Fruit fly (Drosophila melanogaster) whole organism, embryonic: ENCODE results near the gene BRWD3.

Source experiments
- Antp ChIP-seq: fragments of 200-800 bp; sonication (Bioruptor generic); optimal IDR thresholded peaks from 3 replicates; lab custom pipeline; 2016; ENCODE audit warnings: missing biosample characterization, missing genetic modification characterization
- CG11504 ChIP-seq: fragments of 200-800 bp; sonication (Bioruptor generic); optimal IDR thresholded peaks from 3 replicates; lab custom pipeline; 2019; ENCODE audit warnings: missing biosample characterization, mild to moderate bottlenecking, missing genetic modification characterization, moderate library complexity
- CG11723 ChIP-seq: fragments of 200-800 bp; sonication (Bioruptor generic); optimal IDR thresholded peaks from 2 replicates; lab custom pipeline; 2017; ENCODE audit warnings: missing biosample characterization, mild to moderate bottlenecking, missing genetic modification characterization
- CG12391 ChIP-seq: fragments of 200-800 bp; sonication (Bioruptor generic); optimal IDR thresholded peaks from 3 replicates; lab custom pipeline; 2018; ENCODE audit warnings: missing biosample characterization, mild to moderate bottlenecking, missing genetic modification characterization, moderate library complexity
- CG15479 ChIP-seq: fragments of 200-800 bp; sonication (Bioruptor generic); optimal IDR thresholded peaks from 3 replicates; lab custom pipeline; 2019; ENCODE audit warnings: missing biosample characterization, mild to moderate bottlenecking, missing genetic modification characterization, moderate library complexity
- CG17829 ChIP-seq: fragments of 200-800 bp; optimal IDR thresholded peaks from 2 replicates; lab custom pipeline; 2019; ENCODE audit warnings: missing biosample characterization, mild to moderate bottlenecking, missing genetic modification characterization, moderate library complexity
- CG32772 ChIP-seq: fragments of 200-800 bp; sonication (Bioruptor generic); IDR thresholded peaks from 2 replicates; pipeline ENCODE4 v1.3.6; 2022; ENCODE audit warnings: missing biosample characterization, missing genetic modification characterization
- CG34224 ChIP-seq: fragments of 200-800 bp; sonication (Bioruptor generic); IDR thresholded peaks from 3 replicates; pipeline ENCODE4 v1.3.6; 2022; ENCODE audit warnings: missing biosample characterization, missing genetic modification characterization; ENCODE audit not compliant: partially characterized antibody
- CG4328 ChIP-seq: fragments of 200-800 bp; sonication (Bioruptor generic); optimal IDR thresholded peaks from 3 replicates; lab custom pipeline; 2017; ENCODE audit warnings: missing biosample characterization, missing genetic modification reagents, missing genetic modification characterization
- CG6175 ChIP-seq: fragments of 200-800 bp; sonication (Bioruptor generic); IDR thresholded peaks from 3 replicates; pipeline ENCODE4 v1.3.6; 2022; ENCODE audit warnings: missing biosample characterization, missing genetic modification characterization
- CG6272 ChIP-seq: fragments of 200-800 bp; sonication (Bioruptor generic); IDR thresholded peaks from 2 replicates; pipeline ENCODE4 v1.3.6; 2022; ENCODE audit warnings: missing biosample characterization, missing genetic modification characterization
- CG7745 ChIP-seq: fragments of 200-800 bp; sonication (Bioruptor generic); optimal IDR thresholded peaks from 2 replicates; lab custom pipeline; 2018; ENCODE audit warnings: missing biosample characterization, mild to moderate bottlenecking, missing genetic modification characterization, moderate library complexity
- CG8359 ChIP-seq: fragments of 200-800 bp; sonication (Bioruptor generic); optimal IDR thresholded peaks from 2 replicates; lab custom pipeline; 2017; ENCODE audit warnings: missing biosample characterization, mild to moderate bottlenecking, missing genetic modification characterization, borderline replicate concordance
- Chrac-16 ChIP-seq: fragments of 200-800 bp; sonication (Bioruptor generic); optimal IDR thresholded peaks from 3 replicates; lab custom pipeline; 2016; ENCODE audit warnings: missing biosample characterization, missing genetic modification characterization
- CrebB ChIP-seq: fragments of 200-800 bp; sonication (Bioruptor generic); optimal IDR thresholded peaks from 3 replicates; lab custom pipeline; 2018; ENCODE audit warnings: missing biosample characterization, mild to moderate bottlenecking, missing genetic modification characterization
- Dip2 ChIP-seq: fragments of 200-800 bp; sonication (Bioruptor generic); IDR thresholded peaks from 2 replicates; pipeline ENCODE4 v1.3.6; 2022; ENCODE audit warnings: missing biosample characterization, missing genetic modification characterization
- E2f1 ChIP-seq: fragments of 200-800 bp; sonication (Bioruptor generic); IDR thresholded peaks from 2 replicates; pipeline ENCODE4 v1.3.6; 2022; ENCODE audit warnings: missing biosample characterization, missing genetic modification characterization
- ERR ChIP-seq: fragments of 200-800 bp; sonication (Bioruptor generic); optimal IDR thresholded peaks from 2 replicates; lab custom pipeline; 2016; ENCODE audit warnings: missing biosample characterization, missing genetic modification characterization
- Gug ChIP-seq: fragments of 200-800 bp; sonication (Bioruptor generic); IDR thresholded peaks from 4 replicates; pipeline ENCODE4 v1.3.6; 2022; ENCODE audit warnings: missing biosample characterization, missing genetic modification characterization
- Hsf ChIP-seq: fragments of 200-800 bp; sonication (Bioruptor generic); optimal IDR thresholded peaks from 3 replicates; lab custom pipeline; 2016; ENCODE audit warnings: missing biosample characterization, missing genetic modification characterization
- Med ChIP-seq: fragments of 200-800 bp; sonication (Bioruptor generic); peaks from one replicate; lab custom pipeline; 2016; ENCODE audit warnings: missing biosample characterization, missing genetic modification characterization, mild to moderate bottlenecking, inconsistent platforms, moderate library complexity
- NC2α ChIP-seq: fragments of 200-800 bp; sonication (Bioruptor generic); optimal IDR thresholded peaks from 2 replicates; lab custom pipeline; 2016; ENCODE audit warnings: missing biosample characterization, missing genetic modification characterization
- NC2β ChIP-seq: fragments of 200-800 bp; sonication (Bioruptor generic); optimal IDR thresholded peaks from 2 replicates; lab custom pipeline; 2016; ENCODE audit warnings: missing biosample characterization, missing genetic modification characterization
- Ravus ChIP-seq: fragments of 200-800 bp; sonication (Bioruptor generic); IDR thresholded peaks from 2 replicates; pipeline ENCODE4 v1.3.6; 2022; ENCODE audit warnings: missing biosample characterization, missing genetic modification characterization
- Sox100B ChIP-seq: fragments of 200-800 bp; sonication (Bioruptor generic); optimal IDR thresholded peaks from 3 replicates; lab custom pipeline; 2018; ENCODE audit warnings: missing biosample characterization, mild to moderate bottlenecking, missing genetic modification characterization
- Trl ChIP-seq, 3 experiments: fragments of >200 bp in 2 of 3; fragments of 200-800 bp in 1 of 3; sonication (Bioruptor generic) in 1 of 3; optimal IDR thresholded peaks; 2 replicates in 1 of 3; 3 replicates in 2 of 3; lab custom pipeline; 2016 to 2017; ENCODE audit warnings: missing biosample characterization in 1 of 3, missing genetic modification characterization in 1 of 3
- Vsx1 ChIP-seq: fragments of 200-800 bp; sonication (Bioruptor generic); optimal IDR thresholded peaks from 2 replicates; lab custom pipeline; 2017; ENCODE audit warnings: missing biosample characterization, mild to moderate bottlenecking, missing genetic modification characterization, missing genetic modification reagents
- al ChIP-seq: fragments of 200-800 bp; sonication (Bioruptor generic); IDR thresholded peaks from 2 replicates; pipeline ENCODE4 v1.3.6; 2022; ENCODE audit warnings: missing biosample characterization, missing genetic modification characterization
- chm ChIP-seq: fragments of 200-800 bp; sonication (Bioruptor generic); IDR thresholded peaks from 2 replicates; pipeline ENCODE4 v1.3.6; 2022; ENCODE audit warnings: missing biosample characterization, missing genetic modification characterization
- corto ChIP-seq: fragments of 200-800 bp; sonication (Bioruptor generic); optimal IDR thresholded peaks from 2 replicates; lab custom pipeline; 2016; ENCODE audit warnings: missing biosample characterization, mild to moderate bottlenecking, missing genetic modification characterization, moderate library complexity
- gcm2 ChIP-seq: fragments of 200-800 bp; sonication (Bioruptor generic); optimal IDR thresholded peaks from 2 replicates; lab custom pipeline; 2016; ENCODE audit warnings: missing biosample characterization, missing genetic modification characterization
- gt ChIP-seq: fragments of 200-800 bp; sonication (Bioruptor generic); IDR thresholded peaks from 2 replicates; pipeline ENCODE4 v1.3.6; 2022; ENCODE audit warnings: missing biosample characterization, missing genetic modification characterization
- jigr1 ChIP-seq: fragments of 200-800 bp; sonication (Bioruptor generic); IDR thresholded peaks from 3 replicates; pipeline ENCODE4 v1.3.6; 2022; ENCODE audit warnings: missing biosample characterization, missing genetic modification characterization
- kay ChIP-seq: fragments of 200-800 bp; sonication (Bioruptor generic); optimal IDR thresholded peaks from 2 replicates; lab custom pipeline; 2016; ENCODE audit warnings: missing biosample characterization, missing genetic modification characterization
- ken ChIP-seq: fragments of 200-800 bp; sonication (Bioruptor generic); IDR thresholded peaks from 3 replicates; pipeline ENCODE4 v1.3.6; 2022; ENCODE audit warnings: missing biosample characterization, missing genetic modification characterization
- klu ChIP-seq: fragments of 200-800 bp; sonication (Bioruptor generic); IDR thresholded peaks from 2 replicates; pipeline ENCODE4 v1.3.6; 2022; ENCODE audit warnings: missing biosample characterization, missing genetic modification characterization
- lola ChIP-seq, 3 experiments: fragments of >200 bp in 2 of 3; fragments of 200-800 bp in 1 of 3; sonication (Bioruptor generic) in 1 of 3; optimal IDR thresholded peaks; 2 replicates each; lab custom pipeline; 2017 to 2019; ENCODE audit warnings: missing biosample characterization in 3 of 3, missing genetic modification characterization in 3 of 3, mild to moderate bottlenecking in 1 of 3, moderate library complexity in 1 of 3
- nmo ChIP-seq: fragments of 200-800 bp; sonication (Bioruptor generic); optimal IDR thresholded peaks from 2 replicates; lab custom pipeline; 2018; ENCODE audit warnings: missing biosample characterization, mild to moderate bottlenecking, missing genetic modification characterization, moderate library complexity
- org-1 ChIP-seq: fragments of 200-800 bp; sonication (Bioruptor generic); optimal IDR thresholded peaks from 2 replicates; lab custom pipeline; 2017; ENCODE audit warnings: missing biosample characterization, missing genetic modification characterization
- ranshi ChIP-seq: fragments of 200-800 bp; sonication (Bioruptor generic); IDR thresholded peaks from 2 replicates; pipeline ENCODE4 v1.3.6; 2022; ENCODE audit warnings: missing biosample characterization, missing genetic modification characterization
- scrt ChIP-seq: fragments of 200-800 bp; sonication (Bioruptor generic); optimal IDR thresholded peaks from 2 replicates; lab custom pipeline; 2018; ENCODE audit warnings: missing biosample characterization, mild to moderate bottlenecking, missing genetic modification characterization, moderate library complexity
- sd ChIP-seq: fragments of 200-800 bp; sonication (Bioruptor generic); optimal IDR thresholded peaks from 3 replicates; lab custom pipeline; 2018; ENCODE audit warnings: missing biosample characterization, mild to moderate bottlenecking, missing genetic modification characterization, moderate library complexity
- shn ChIP-seq: fragments of 200-800 bp; sonication (Bioruptor generic); optimal IDR thresholded peaks from 3 replicates; lab custom pipeline; 2016; ENCODE audit warnings: missing biosample characterization, missing genetic modification characterization
- sim ChIP-seq: fragments of 200-800 bp; sonication (Bioruptor generic); IDR thresholded peaks from 2 replicates; pipeline ENCODE4 v1.3.6; 2022; ENCODE audit warnings: missing biosample characterization, missing genetic modification characterization
- toy ChIP-seq: fragments of 200-800 bp; sonication (Bioruptor generic); IDR thresholded peaks from 2 replicates; pipeline ENCODE4 v1.3.6; 2022; ENCODE audit warnings: missing biosample characterization, missing genetic modification characterization
- tup ChIP-seq: fragments of 200-800 bp; sonication (Bioruptor generic); optimal IDR thresholded peaks from 2 replicates; lab custom pipeline; 2016; ENCODE audit warnings: missing biosample characterization, mild to moderate bottlenecking, missing genetic modification characterization, moderate library complexity
- tx ChIP-seq: fragments of 200-800 bp; sonication (Bioruptor generic); optimal IDR thresholded peaks from 2 replicates; lab custom pipeline; 2016; ENCODE audit warnings: missing biosample characterization, missing genetic modification characterization
- yki ChIP-seq: fragments of >200 bp; optimal IDR thresholded peaks from 3 replicates; lab custom pipeline; 2018

BRWD3 gene

dm6 chr3R:24276104-24277008, 42.4 kb upstream of the BRWD3 start, which contains the start of gene Orct (continued):
- TF ChIP-seq Med (GFP tag; lab: Kevin White, UChicago), result peak; percentile 89
- TF ChIP-seq sim (GFP tag; lab: Robert Waterston, UW), result peak; percentile 4; the same call in 1 of the 2 replicates
- TF ChIP-seq ken, result no peak
- TF ChIP-seq Antp (GFP tag; lab: Kevin White, UChicago), result peak; percentile 58
- no peak for TF ChIP-seq Dip2
- TF ChIP-seq CG11723 (GFP tag; lab: Kevin White, UChicago), result peak; percentile 40
- peak; percentile 65 for TF ChIP-seq shn
- no peak for TF ChIP-seq gt (GFP tag; lab: Robert Waterston, UW)
- TF ChIP-seq gcm2 (GFP tag; lab: Kevin White, UChicago), result no peak
- peak in 1 of 2 experiments; percentile 31 for TF ChIP-seq Trl (optimal IDR thresholded peaks at IDR 0.05; lab: Kevin White, UChicago)
- TF ChIP-seq Trl (GFP tag; optimal IDR thresholded peaks at IDR 0.05; lab: Kevin White, UChicago), result peak; percentile 30
- peak in 1 of 3 experiments; percentile 62 for TF ChIP-seq lola (GFP tag; optimal IDR thresholded peaks at IDR 0.05; lab: Kevin White, UChicago)
- TF ChIP-seq CG4328 (GFP tag; lab: Kevin White, UChicago), result peak; percentile 70
- peak; percentile 59 for TF ChIP-seq E2f1 (GFP tag; lab: Robert Waterston, UW)
- peak; percentile 85 for TF ChIP-seq CG11504
- 0 out of 3 replicates have a peak, but pooled peaks have one; percentile 20 for TF ChIP-seq jigr1 (GFP tag; lab: Robert Waterston, UW)
- TF ChIP-seq CG12391 (tag; lab: Kevin White, UChicago), result peak; percentile 78
- TF ChIP-seq CG32772 (GFP tag; lab: Robert Waterston, UW), result peak; percentile 26; the same call in 1 of the 2 replicates
- TF ChIP-seq CG6272 (GFP tag; lab: Robert Waterston, UW), result peak; percentile 53
- peak; percentile 63 for TF ChIP-seq CG17829 (tag; lab: Kevin White, UChicago)
- peak; percentile 24 for TF ChIP-seq NC2β (GFP tag; lab: Kevin White, UChicago)
- peak; percentile 63 for TF ChIP-seq Hsf (GFP tag; lab: Kevin White, UChicago)
- no peak for TF ChIP-seq tup
- peak; percentile 15 for TF ChIP-seq ERR
- TF ChIP-seq NC2α (GFP tag; lab: Kevin White, UChicago), result no peak
- TF ChIP-seq CrebB (tag; lab: Kevin White, UChicago), result peak; percentile 70
- no peak for TF ChIP-seq CG7745 (tag; lab: Kevin White, UChicago)
- TF ChIP-seq toy, result 0 out of 2 replicates have a peak, but pooled peaks have one; percentile 51
- TF ChIP-seq Sox100B (GFP tag; lab: Kevin White, UChicago), result peak; percentile 79
- peak; percentile 44 for TF ChIP-seq Chrac-16
- peak; percentile 29 for TF ChIP-seq sd (tag; lab: Kevin White, UChicago)
- 0 out of 2 replicates have a peak, but pooled peaks have one; percentile 46 for TF ChIP-seq chm (GFP tag; lab: Robert Waterston, UW)
- peak; percentile 53; the same call in 1 of the 2 replicates for TF ChIP-seq ranshi
- TF ChIP-seq tx (GFP tag; lab: Kevin White, UChicago), result peak; percentile 47
- TF ChIP-seq Gug (GFP tag; lab: Robert Waterston, UW), result peak; percentile 54; the same call in 1 of the 4 replicates
- TF ChIP-seq nmo (GFP tag; lab: Kevin White, UChicago), result peak; percentile 74
- TF ChIP-seq klu (GFP tag; lab: Robert Waterston, UW), result peak; percentile 70
- no peak; the same call in none of the 2 replicates for TF ChIP-seq al (GFP tag; lab: Robert Waterston, UW)
- TF ChIP-seq org-1 (GFP tag; lab: Kevin White, UChicago), result peak; percentile 80
- TF ChIP-seq kay (GFP tag; lab: Kevin White, UChicago), result peak; percentile 45
- no peak for TF ChIP-seq yki (lab: Kevin White, UChicago)
- no peak for TF ChIP-seq CG15479 (GFP tag; lab: Kevin White, UChicago)
- peak; percentile 46 for TF ChIP-seq CG8359 (GFP tag; lab: Kevin White, UChicago)
- TF ChIP-seq corto (GFP tag; lab: Kevin White, UChicago), result no peak
- TF ChIP-seq CG6175 (GFP tag; lab: Robert Waterston, UW), result 0 out of 3 replicates have a peak, but pooled peaks have one; percentile 65
- peak; percentile 43 for TF ChIP-seq Vsx1
- peak; percentile 75 for TF ChIP-seq scrt (GFP tag; lab: Kevin White, UChicago)
- TF ChIP-seq Ravus, result peak; percentile 16
- TF ChIP-seq CG34224 (GFP tag; lab: Robert Waterston, UW), result no peak
